Worm (Caenorhabditis elegans) whole organism, L4 larva: ENCODE results near the gene clec-78.
A peak's percentile ranks its signal among the peaks of the same experiment; 100 is the strongest.

Source experiments
- ZK546.5 ChIP-seq, 2 experiments: sonication (generic microtip); optimal IDR thresholded peaks; 2 replicates each; lab custom pipeline; 2017; ENCODE audit warnings: missing biosample characterization in 2 of 2, missing genetic modification characterization in 2 of 2
- daf-16 ChIP-seq, 3 experiments: sonication (generic microtip); optimal IDR thresholded peaks; 2 replicates each; lab custom pipeline; 2016 to 2017; ENCODE audit warnings: missing genetic modification characterization in 3 of 3, missing genetic modification reagents in 3 of 3, mild to moderate bottlenecking in 2 of 3, missing compliant biosample characterization in 2 of 3, missing biosample characterization in 1 of 3, moderate library complexity in 1 of 3
- dpl-1 ChIP-seq: fragments of 150-350 bp; optimal IDR thresholded peaks from 2 replicates; lab custom pipeline; 2014; ENCODE audit warnings: missing biosample characterization, missing genetic modification reagents, missing genetic modification characterization
- lin-15B ChIP-seq: fragments of 150-350 bp; sonication (generic microtip); optimal IDR thresholded peaks from 3 replicates; lab custom pipeline; 2014; ENCODE audit warnings: missing biosample characterization, missing genetic modification characterization
- mxl-3 ChIP-seq: fragments of 200-800 bp; sonication (Bioruptor generic); optimal IDR thresholded peaks from 2 replicates; lab custom pipeline; 2018; ENCODE audit warnings: mild to moderate bottlenecking, missing genetic modification characterization, missing compliant biosample characterization
- nhr-6 ChIP-seq: fragments of 150-350 bp; optimal IDR thresholded peaks from 2 replicates; lab custom pipeline; 2014; ENCODE audit warnings: missing biosample characterization, missing genetic modification characterization
- snpc-4 ChIP-seq: fragments of 150-350 bp; optimal IDR thresholded peaks from 2 replicates; lab custom pipeline; 2014; ENCODE audit warnings: missing biosample characterization, missing genetic modification characterization
- unc-62 ChIP-seq, 3 experiments: fragments of 150-350 bp in 1 of 3; sonication (generic microtip); optimal IDR thresholded peaks in 2 of 3; peaks in 1 of 3; 1 replicate in 1 of 3; 2 replicates in 2 of 3; lab custom pipeline; 2014 to 2017; ENCODE audit warnings: missing biosample characterization in 3 of 3, missing genetic modification characterization in 3 of 3, missing genetic modification reagents in 3 of 3, missing genotype in 1 of 3

DNA sequence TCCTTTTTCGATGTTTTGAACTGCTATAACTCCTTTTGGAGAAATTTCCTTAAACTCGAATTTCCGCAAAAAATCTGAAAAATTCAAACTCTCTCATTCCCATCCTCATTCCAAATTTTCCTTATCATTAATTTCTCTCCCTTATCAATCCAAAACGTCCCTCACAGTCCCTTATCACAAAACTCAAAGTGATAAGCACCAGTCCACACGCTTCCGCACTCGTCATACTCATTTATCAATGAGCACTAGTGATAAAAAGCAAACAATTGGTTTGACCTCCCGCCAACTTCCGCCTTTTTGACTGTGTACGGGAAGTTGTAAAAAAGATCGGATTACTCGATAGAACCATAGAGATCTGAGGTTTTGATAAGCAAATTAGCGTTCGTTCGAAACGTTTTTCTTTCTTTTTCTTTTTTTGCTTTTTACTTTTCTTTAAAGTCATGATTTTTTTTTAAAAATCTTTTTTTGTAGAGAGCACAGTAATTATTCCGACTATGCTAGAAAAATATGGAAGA lies at the start of gene clec-78:
- TF ChIP-seq dpl-1 (GFP tag; lab: Kevin White, UChicago) (no peak), snpc-4 (tag; lab: Kevin White, UChicago) (no peak), unc-62 (GFP tag; optimal IDR thresholded peaks at IDR 0.05 in 1 of 2; lab: Kevin White, UChicago) (no peak), unc-62 (tag; optimal IDR thresholded peaks at IDR 0.05; lab: Kevin White, UChicago) (no peak), mxl-3 (GFP tag; lab: Kevin White, UChicago) (peak; percentile 43), nhr-6 (tag; lab: Kevin White, UChicago) (peak; percentile 39), ZK546.5 (tag; optimal IDR thresholded peaks at IDR 0.05; lab: Kevin White, UChicago) (no peak), lin-15B (no peak), daf-16 (GFP tag; optimal IDR thresholded peaks at IDR 0.05; lab: Kevin White, UChicago) (no peak), daf-16 (tag; optimal IDR thresholded peaks at IDR 0.05; lab: Kevin White, UChicago) (peak; percentile 78)
